Worm (Caenorhabditis elegans) whole organism, L4 larva: ENCODE data around the gene sru-27.

ENCODE experiments used
- F37D6.2 ChIP-seq: sonication (generic microtip); optimal IDR thresholded peaks from 2 replicates; lab custom pipeline; 2016; ENCODE audit warnings: mild to moderate bottlenecking, missing genetic modification characterization, missing compliant biosample characterization
- F49E8.2 ChIP-seq: sonication (generic microtip); optimal IDR thresholded peaks from 2 replicates; lab custom pipeline; 2016; ENCODE audit warnings: missing compliant biosample characterization, mild to moderate bottlenecking, missing genetic modification characterization, borderline replicate concordance
- T20F7.1 ChIP-seq: fragments of 200-800 bp; sonication (Bioruptor generic); optimal IDR thresholded peaks from 2 replicates; lab custom pipeline; 2018; ENCODE audit warnings: mild to moderate bottlenecking, missing genetic modification characterization, missing compliant biosample characterization
- Y48G9A.11 ChIP-seq: fragments of 200-800 bp; sonication (Bioruptor generic); IDR thresholded peaks from 2 replicates; pipeline ENCODE4 v1.3.6; 2022; ENCODE audit warnings: missing genetic modification reagents, missing genetic modification characterization, missing compliant biosample characterization
- Y5F2A.4 ChIP-seq: fragments of 200-800 bp; sonication (Bioruptor generic); optimal IDR thresholded peaks from 2 replicates; lab custom pipeline; 2018; ENCODE audit warnings: mild to moderate bottlenecking, missing genetic modification characterization, missing compliant biosample characterization
- Y75B8A.6 ChIP-seq: fragments of 200-800 bp; sonication (Bioruptor generic); IDR thresholded peaks from 2 replicates; pipeline ENCODE4 v1.3.6; 2022; ENCODE audit warnings: missing genetic modification reagents, missing genetic modification characterization, missing compliant biosample characterization
- ZK337.2 ChIP-seq: fragments of 200-800 bp; sonication (Bioruptor generic); IDR thresholded peaks from 2 replicates; pipeline ENCODE4 v1.3.6; 2022; ENCODE audit warnings: missing genetic modification reagents, missing genetic modification characterization, missing compliant biosample characterization
- ZK546.5 ChIP-seq, 2 experiments: sonication (generic microtip); optimal IDR thresholded peaks; 2 replicates each; lab custom pipeline; 2017; ENCODE audit warnings: missing biosample characterization in 2 of 2, missing genetic modification characterization in 2 of 2
- aha-1 ChIP-seq: fragments of 150-350 bp; peaks from one replicate; lab custom pipeline; 2014; ENCODE audit warnings: missing biosample characterization, missing genetic modification characterization
- attf-4 ChIP-seq: sonication (generic microtip); optimal IDR thresholded peaks from 3 replicates; lab custom pipeline; 2017; ENCODE audit warnings: missing biosample characterization, missing genetic modification characterization
- cey-2 ChIP-seq: sonication (generic microtip); optimal IDR thresholded peaks from 3 replicates; lab custom pipeline; 2017; ENCODE audit warnings: missing genetic modification characterization, mild to moderate bottlenecking, missing compliant biosample characterization, antibody characterized with exemption, borderline replicate concordance; ENCODE audit not compliant: insufficient read depth
- daf-16 ChIP-seq, 3 experiments: sonication (generic microtip); optimal IDR thresholded peaks; 2 replicates each; lab custom pipeline; 2016 to 2017; ENCODE audit warnings: missing genetic modification characterization in 3 of 3, missing genetic modification reagents in 3 of 3, mild to moderate bottlenecking in 2 of 3, missing compliant biosample characterization in 2 of 3, missing biosample characterization in 1 of 3, moderate library complexity in 1 of 3
- daf-19 ChIP-seq: fragments of 200-800 bp; sonication (Bioruptor generic); conservative IDR thresholded peaks from 2 replicates; pipeline ENCODE4 v1.3.6; 2022; ENCODE audit warnings: missing genetic modification characterization, missing compliant biosample characterization
- dmd-8 ChIP-seq: fragments of 200-800 bp; sonication (Bioruptor generic); IDR thresholded peaks from 2 replicates; pipeline ENCODE4 v1.3.6; 2022; ENCODE audit warnings: missing genetic modification characterization, missing compliant biosample characterization
- dmd-9 ChIP-seq: fragments of 200-800 bp; sonication (Bioruptor generic); IDR thresholded peaks from 2 replicates; pipeline ENCODE4 v1.3.6; 2022; ENCODE audit warnings: missing genetic modification reagents, missing genetic modification characterization, missing compliant biosample characterization
- dpl-1 ChIP-seq: fragments of 150-350 bp; optimal IDR thresholded peaks from 2 replicates; lab custom pipeline; 2014; ENCODE audit warnings: missing biosample characterization, missing genetic modification reagents, missing genetic modification characterization
- duxl-1 ChIP-seq: sonication (generic microtip); optimal IDR thresholded peaks from 2 replicates; lab custom pipeline; 2016; ENCODE audit warnings: mild to moderate bottlenecking, missing genetic modification characterization, moderate library complexity, missing compliant biosample characterization; ENCODE audit not compliant: poor library complexity
- egl-43 ChIP-seq: fragments of 200-800 bp; sonication (Bioruptor generic); IDR thresholded peaks from 2 replicates; pipeline ENCODE4 v1.3.6; 2022; ENCODE audit warnings: missing genetic modification reagents, missing genetic modification characterization, missing compliant biosample characterization
- fos-1 ChIP-seq: fragments of 150-350 bp; optimal IDR thresholded peaks from 2 replicates; lab custom pipeline; 2014; ENCODE audit warnings: missing biosample characterization, missing genetic modification characterization
- hif-1 ChIP-seq, 2 experiments: sonication (generic microtip); optimal IDR thresholded peaks; 2 replicates each; lab custom pipeline; 2016 to 2017; ENCODE audit warnings: missing compliant biosample characterization in 2 of 2, missing genetic modification characterization in 2 of 2, missing genetic modification reagents in 2 of 2, missing genotype in 2 of 2, mild to moderate bottlenecking in 1 of 2
- hlh-30 ChIP-seq: sonication (generic microtip); optimal IDR thresholded peaks from 2 replicates; lab custom pipeline; 2017; ENCODE audit warnings: antibody characterized with exemption, mild to moderate bottlenecking, missing genetic modification characterization, missing compliant biosample characterization; ENCODE audit not compliant: insufficient read depth
- lin-15B ChIP-seq: fragments of 150-350 bp; sonication (generic microtip); optimal IDR thresholded peaks from 3 replicates; lab custom pipeline; 2014; ENCODE audit warnings: missing biosample characterization, missing genetic modification characterization
- lin-39 ChIP-seq: fragments of 150-350 bp; optimal IDR thresholded peaks from 2 replicates; lab custom pipeline; 2014; ENCODE audit warnings: missing biosample characterization, missing genetic modification reagents, missing genetic modification characterization
- lir-3 ChIP-seq: sonication (generic microtip); optimal IDR thresholded peaks from 2 replicates; lab custom pipeline; 2016; ENCODE audit warnings: mild to moderate bottlenecking, missing genetic modification characterization, missing compliant biosample characterization
- madf-5 ChIP-seq, 2 experiments: fragments of 200-800 bp; sonication (Bioruptor generic); IDR thresholded peaks; 2 replicates each; pipeline ENCODE4 v1.3.6; 2022; ENCODE audit warnings: missing compliant biosample characterization in 2 of 2, missing genetic modification characterization in 2 of 2
- mdl-1 ChIP-seq, 2 experiments: fragments of 150-350 bp in 1 of 2; sonication (generic microtip) in 1 of 2; optimal IDR thresholded peaks; 2 replicates each; lab custom pipeline; 2014 to 2017; ENCODE audit warnings: missing biosample characterization in 2 of 2, missing genetic modification characterization in 2 of 2
- mdt-29 ChIP-seq: fragments of 200-800 bp; sonication (Bioruptor generic); IDR thresholded peaks from 2 replicates; pipeline ENCODE4 v1.3.6; 2022; ENCODE audit warnings: missing genetic modification reagents, missing genetic modification characterization, missing compliant biosample characterization
- mes-2 ChIP-seq: sonication (generic microtip); optimal IDR thresholded peaks from 2 replicates; lab custom pipeline; 2016; ENCODE audit warnings: missing genotype, mild to moderate bottlenecking, missing genetic modification characterization, missing compliant biosample characterization; ENCODE audit not compliant: poor library complexity, severe bottlenecking
- mxl-2 ChIP-seq: fragments of 200-800 bp; sonication (Bioruptor generic); conservative IDR thresholded peaks from 2 replicates; pipeline ENCODE4 v1.3.6; 2022; ENCODE audit warnings: missing genetic modification reagents, missing genetic modification characterization, missing compliant biosample characterization
- mxl-3 ChIP-seq: fragments of 200-800 bp; sonication (Bioruptor generic); optimal IDR thresholded peaks from 2 replicates; lab custom pipeline; 2018; ENCODE audit warnings: mild to moderate bottlenecking, missing genetic modification characterization, missing compliant biosample characterization
- nhr-10 ChIP-seq: fragments of 150-350 bp; optimal IDR thresholded peaks from 2 replicates; lab custom pipeline; 2014; ENCODE audit warnings: missing biosample characterization, missing genetic modification characterization
- nhr-11 ChIP-seq: fragments of 150-350 bp; optimal IDR thresholded peaks from 2 replicates; lab custom pipeline; 2014; ENCODE audit warnings: missing biosample characterization, missing genetic modification characterization
- nhr-25 ChIP-seq: sonication (generic microtip); optimal IDR thresholded peaks from 2 replicates; lab custom pipeline; 2017; ENCODE audit warnings: missing genetic modification characterization, mild to moderate bottlenecking, missing compliant biosample characterization, antibody characterized with exemption, moderate library complexity, borderline replicate concordance; ENCODE audit not compliant: insufficient read depth
- nhr-28 ChIP-seq: fragments of 150-350 bp; optimal IDR thresholded peaks from 2 replicates; lab custom pipeline; 2014; ENCODE audit warnings: missing biosample characterization, missing genetic modification characterization
- nhr-42 ChIP-seq: fragments of 200-800 bp; sonication (Bioruptor generic); IDR thresholded peaks from 2 replicates; pipeline ENCODE4 v1.3.6; 2022; ENCODE audit warnings: missing genetic modification characterization, missing compliant biosample characterization
- nhr-6 ChIP-seq: fragments of 150-350 bp; optimal IDR thresholded peaks from 2 replicates; lab custom pipeline; 2014; ENCODE audit warnings: missing biosample characterization, missing genetic modification characterization
- nhr-76 ChIP-seq: fragments of 150-350 bp; optimal IDR thresholded peaks from 2 replicates; lab custom pipeline; 2014; ENCODE audit warnings: missing biosample characterization, missing genetic modification characterization
- nhr-77 ChIP-seq: fragments of 150-350 bp; optimal IDR thresholded peaks from 2 replicates; lab custom pipeline; 2014; ENCODE audit warnings: missing biosample characterization, missing genetic modification characterization
- rbr-2 ChIP-seq: sonication (generic microtip); optimal IDR thresholded peaks from 2 replicates; lab custom pipeline; 2016; ENCODE audit warnings: missing genotype, missing genetic modification characterization, missing compliant biosample characterization
- skn-1 ChIP-seq: fragments of 150-350 bp; optimal IDR thresholded peaks from 2 replicates; lab custom pipeline; 2014; ENCODE audit warnings: missing biosample characterization, missing genetic modification characterization
- spr-1 ChIP-seq: sonication (generic microtip); optimal IDR thresholded peaks from 2 replicates; lab custom pipeline; 2016; ENCODE audit warnings: mild to moderate bottlenecking, missing genetic modification characterization, missing compliant biosample characterization
- unc-130 ChIP-seq: sonication (generic microtip); optimal IDR thresholded peaks from 2 replicates; lab custom pipeline; 2016; ENCODE audit warnings: missing genetic modification reagents, missing genetic modification characterization, missing compliant biosample characterization
- unc-39 ChIP-seq: sonication (generic microtip); optimal IDR thresholded peaks from 2 replicates; lab custom pipeline; 2017; ENCODE audit warnings: missing biosample characterization, missing genetic modification characterization
- unc-62 ChIP-seq, 3 experiments: fragments of 150-350 bp in 1 of 3; sonication (generic microtip); optimal IDR thresholded peaks in 2 of 3; peaks in 1 of 3; 1 replicate in 1 of 3; 2 replicates in 2 of 3; lab custom pipeline; 2014 to 2017; ENCODE audit warnings: missing biosample characterization in 3 of 3, missing genetic modification characterization in 3 of 3, missing genetic modification reagents in 3 of 3, missing genotype in 1 of 3
- zip-2 ChIP-seq: fragments of 150-350 bp; optimal IDR thresholded peaks from 2 replicates; lab custom pipeline; 2014; ENCODE audit warnings: missing biosample characterization, missing genetic modification characterization
- ztf-11 ChIP-seq: fragments of 150-350 bp; optimal IDR thresholded peaks from 2 replicates; lab custom pipeline; 2014; ENCODE audit warnings: missing biosample characterization, missing genetic modification characterization
- ztf-7 ChIP-seq: fragments of 150-350 bp; optimal IDR thresholded peaks from 2 replicates; lab custom pipeline; 2014; ENCODE audit warnings: missing biosample characterization, missing genetic modification characterization

sru-27 gene

DNA sequence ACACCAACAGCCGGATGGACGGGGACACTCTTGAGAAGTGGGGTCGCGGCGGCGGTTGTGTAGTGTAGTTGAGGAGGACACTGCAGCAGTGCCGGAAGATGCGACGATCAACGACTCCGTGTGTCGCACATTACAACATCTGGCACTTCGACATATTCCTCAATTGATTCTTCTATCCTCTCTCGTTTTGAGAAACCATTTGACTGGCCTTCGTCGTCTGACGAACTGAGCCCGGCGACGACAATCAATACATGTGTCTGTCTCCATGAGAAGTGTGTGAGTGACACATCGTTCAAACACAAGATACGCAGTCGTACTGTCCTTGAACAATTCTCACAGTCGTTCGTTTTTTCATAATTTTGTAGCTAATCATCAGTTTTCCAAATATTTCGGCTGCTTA, 26.7 kb upstream of the sru-27 start:
- TF ChIP-seq aha-1 (tag; lab: Kevin White, UChicago) (peak; percentile 82), attf-4 (tag; lab: Kevin White, UChicago) (no peak), unc-62 (GFP tag; optimal IDR thresholded peaks at IDR 0.05 in 1 of 2; lab: Kevin White, UChicago) (peak in 1 of 2 experiments; percentile 12), unc-62 (tag; optimal IDR thresholded peaks at IDR 0.05; lab: Kevin White, UChicago) (no peak), mxl-3 (GFP tag; lab: Kevin White, UChicago) (peak; percentile 43), nhr-28 (tag; lab: Kevin White, UChicago) (peak; percentile 18), Y5F2A.4 (GFP tag; lab: Kevin White, UChicago) (no peak), mes-2 (tag; lab: Kevin White, UChicago) (peak; percentile 17), fos-1 (tag; lab: Kevin White, UChicago) (no peak), hif-1 (tag; optimal IDR thresholded peaks at IDR 0.05; lab: Kevin White, UChicago) (no peak), egl-43 (GFP tag; lab: Robert Waterston, UW) (no peak), nhr-10 (tag; lab: Kevin White, UChicago) (no peak), hlh-30 (peak; percentile 65)

ce11 chrV:1474486-1475125, 24.6 kb upstream of the sru-27 start, which contains the start of the genes F53E2.2 and unc-60:
Gene F53E2.2, plus strand, starts transcription at chrV:1475086.
Gene unc-60, plus strand, starts transcription at chrV:1475086.
- no peak for TF ChIP-seq F49E8.2
- peak; percentile 37 for TF ChIP-seq spr-1 (tag; lab: Kevin White, UChicago)
- TF ChIP-seq nhr-25, result no peak
- TF ChIP-seq dmd-8, result no peak
- TF ChIP-seq lir-3, result no peak
- peak; percentile 42 for TF ChIP-seq F37D6.2 (tag; lab: Kevin White, UChicago)
- no peak for TF ChIP-seq Y48G9A.11 (GFP tag; lab: Robert Waterston, UW)
- TF ChIP-seq lin-15B, result no peak
- TF ChIP-seq daf-19, result no peak
- peak in 1 of 2 experiments; percentile 40 for TF ChIP-seq hif-1 (tag; optimal IDR thresholded peaks at IDR 0.05; lab: Kevin White, UChicago)
- peak; percentile 13 for TF ChIP-seq dpl-1 (GFP tag; lab: Kevin White, UChicago)
- no peak for TF ChIP-seq unc-39 (tag; lab: Kevin White, UChicago)
- no peak for TF ChIP-seq nhr-11 (tag; lab: Kevin White, UChicago)
- TF ChIP-seq cey-2, result no peak
- peak; percentile 84 for TF ChIP-seq rbr-2 (tag; lab: Kevin White, UChicago)
- TF ChIP-seq T20F7.1 (GFP tag; lab: Kevin White, UChicago), result no peak
- TF ChIP-seq lin-39, result no peak
- no peak for TF ChIP-seq nhr-77 (tag; lab: Kevin White, UChicago)
- TF ChIP-seq madf-5 (GFP tag; IDR thresholded peaks at IDR 0.05; lab: Robert Waterston, UW), result 0 out of 4 replicates have a peak, but pooled peaks of 1 of the 2 experiments have one; percentile 36
- no peak for TF ChIP-seq duxl-1 (tag; lab: Kevin White, UChicago)
- TF ChIP-seq attf-4 (tag; lab: Kevin White, UChicago), result no peak
- TF ChIP-seq unc-130 (GFP tag; lab: Kevin White, UChicago), result no peak
- TF ChIP-seq skn-1 (tag; lab: Kevin White, UChicago), result no peak
- TF ChIP-seq ZK546.5 (tag; optimal IDR thresholded peaks at IDR 0.05; lab: Kevin White, UChicago), result no peak
- no peak for TF ChIP-seq nhr-6 (tag; lab: Kevin White, UChicago)
- TF ChIP-seq dmd-9 (GFP tag; lab: Robert Waterston, UW), result no peak
- no peak for TF ChIP-seq ZK337.2
- no peak for TF ChIP-seq nhr-42 (GFP tag; lab: Robert Waterston, UW)
- TF ChIP-seq Y75B8A.6 (GFP tag; lab: Robert Waterston, UW), result no peak
- no peak for TF ChIP-seq ztf-7 (tag; lab: Kevin White, UChicago)
- TF ChIP-seq mdl-1 (tag; optimal IDR thresholded peaks at IDR 0.05; lab: Kevin White, UChicago), result peak; percentile 12 to 77
- TF ChIP-seq zip-2 (tag; lab: Kevin White, UChicago), result no peak
- peak; percentile 72 for TF ChIP-seq hlh-30
- peak; percentile 11 to 27 for TF ChIP-seq daf-16 (GFP tag; optimal IDR thresholded peaks at IDR 0.05; lab: Kevin White, UChicago)
- peak; percentile 59 for TF ChIP-seq daf-16 (tag; optimal IDR thresholded peaks at IDR 0.05; lab: Kevin White, UChicago)
- TF ChIP-seq mxl-2 (GFP tag; lab: Robert Waterston, UW), result no peak
- no peak for TF ChIP-seq nhr-76 (tag; lab: Kevin White, UChicago)
- TF ChIP-seq ztf-11, result no peak
- TF ChIP-seq mdt-29 (GFP tag; lab: Robert Waterston, UW), result no peak
